Worm (Caenorhabditis elegans) whole organism, L4/young adult: Measurements from ENCODE around the gene Y48A5A.3.

Experiments
- W03F9.2 ChIP-seq: fragments of 150-350 bp; optimal IDR thresholded peaks from 2 replicates; lab custom pipeline; 2014; ENCODE audit warnings: missing biosample characterization, missing genetic modification characterization
- dao-5 ChIP-seq: sonication (generic microtip); optimal IDR thresholded peaks from 2 replicates; lab custom pipeline; 2016; ENCODE audit warnings: missing genotype, missing genetic modification characterization, moderate library complexity, missing compliant biosample characterization
- him-1 ChIP-seq: sonication (generic microtip); optimal IDR thresholded peaks from 2 replicates; lab custom pipeline; 2016; ENCODE audit warnings: missing genotype, missing genetic modification reagents, missing genetic modification characterization, missing compliant biosample characterization

- no peak for TF ChIP-seq W03F9.2 (tag; lab: Kevin White, UChicago)
- no peak for TF ChIP-seq dao-5 (tag; lab: Kevin White, UChicago)
- TF ChIP-seq him-1: no peak
These were observed 10.2 kb downstream of the Y48A5A.3 start, which contains the start of gene Y76B12C.8 for ce11 chrIV:1979782-1980181.
